ENCODE assay signal across 2 fruit fly cellular contexts in the genomic region with DNA sequence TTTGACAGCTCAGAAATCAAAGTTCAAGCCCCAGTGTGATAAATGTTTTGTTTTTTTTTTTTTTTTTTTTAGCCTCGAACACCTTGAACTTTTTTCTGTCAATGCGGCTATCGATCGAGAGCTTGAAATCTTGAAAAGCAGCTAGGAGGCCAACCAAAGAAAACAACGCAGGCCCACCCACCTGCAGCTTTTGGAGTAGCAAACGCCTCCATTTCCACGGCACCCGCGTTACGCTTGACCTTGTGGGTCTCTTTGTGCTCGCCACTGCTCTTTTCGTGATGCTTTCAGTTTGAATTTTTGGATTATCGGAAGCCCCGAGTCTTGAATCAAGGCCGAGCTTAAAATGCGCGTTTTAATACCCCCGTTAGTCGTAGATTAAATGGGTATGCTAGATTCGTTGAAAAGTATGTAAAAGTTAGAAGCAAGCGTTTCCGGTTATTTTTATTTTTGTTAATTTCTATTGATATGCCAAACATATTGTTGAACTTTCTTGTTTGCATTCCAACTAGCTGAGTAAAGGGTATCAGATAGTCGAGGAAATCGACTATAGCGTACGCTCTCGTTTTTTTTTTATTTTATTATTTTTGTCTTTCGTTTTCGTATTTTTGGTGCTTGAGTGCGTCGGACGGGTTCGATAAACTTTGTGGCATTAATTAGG.
TF ChIP-seq lines count a peak whose summit lies in the region.

No protein-coding gene starts in this region.

TF ChIP-seq in whole organism, embryonic, 481 proteins besides CTCF, POLR2A, EP300 and RAD21 (continued from another document and continues in another):
- peak; percentile 61 for TF ChIP-seq Vsx1 (GFP tag; optimal IDR thresholded peaks at IDR 0.05; lab: Kevin White, UChicago)
- TF ChIP-seq CG12744 (GFP tag; optimal IDR thresholded peaks at IDR 0.05; lab: Kevin White, UChicago), result no peak
- TF ChIP-seq p53 (GFP tag; optimal IDR thresholded peaks at IDR 0.05; lab: Kevin White, UChicago), result no peak
- TF ChIP-seq knrl (GFP tag; IDR thresholded peaks at IDR 0.05; lab: Robert Waterston, UW; ENCODE audit: partially characterized antibody), result no peak
- TF ChIP-seq CG33557 (GFP tag; optimal IDR thresholded peaks at IDR 0.05; lab: Kevin White, UChicago), result no peak
- peak in 1 of 2 experiments; percentile 4 for TF ChIP-seq crp (GFP tag; optimal IDR thresholded peaks at IDR 0.05; lab: Kevin White, UChicago)
- TF ChIP-seq CG10431 (GFP tag; optimal IDR thresholded peaks at IDR 0.05; lab: Kevin White, UChicago), result no peak
- TF ChIP-seq CG12659 (GFP tag; optimal IDR thresholded peaks at IDR 0.05; lab: Kevin White, UChicago), result peak; percentile 82
- peak; percentile 47 for TF ChIP-seq fd96Cb (tag; optimal IDR thresholded peaks at IDR 0.05; lab: Kevin White, UChicago)
- peak; percentile 80 for TF ChIP-seq CoRest (tag; optimal IDR thresholded peaks at IDR 0.05; lab: Kevin White, UChicago)
- peak; percentile 62; the same call in 1 of the 2 replicates for TF ChIP-seq CG32767 (GFP tag; IDR thresholded peaks at IDR 0.05; lab: Robert Waterston, UW)
- no peak for TF ChIP-seq TFAM (GFP tag; optimal IDR thresholded peaks at IDR 0.05; lab: Kevin White, UChicago)
- peak; percentile 19 for TF ChIP-seq jumu (GFP tag; optimal IDR thresholded peaks at IDR 0.05; lab: Kevin White, UChicago)
- TF ChIP-seq lab (GFP tag; optimal IDR thresholded peaks at IDR 0.05; lab: Kevin White, UChicago), result peak; percentile 69
- TF ChIP-seq ttk (GFP tag; IDR thresholded peaks at IDR 0.05; lab: Robert Waterston, UW), result peak; percentile 68
- TF ChIP-seq CG1647 (GFP tag; optimal IDR thresholded peaks at IDR 0.05; lab: Kevin White, UChicago), result no peak
- no peak for TF ChIP-seq CG8290 (GFP tag; optimal IDR thresholded peaks at IDR 0.05; lab: Kevin White, UChicago)
- no peak for TF ChIP-seq CG8290 (tag; optimal IDR thresholded peaks at IDR 0.05; lab: Kevin White, UChicago)
- TF ChIP-seq CG3065 (GFP tag; optimal IDR thresholded peaks at IDR 0.05; lab: Kevin White, UChicago), result no peak
- peak; percentile 43; the same call in 1 of the 2 replicates for TF ChIP-seq Drgx (GFP tag; IDR thresholded peaks at IDR 0.05; lab: Robert Waterston, UW)
- TF ChIP-seq Ada2b (GFP tag; IDR thresholded peaks at IDR 0.05; lab: Robert Waterston, UW), result peak; percentile 85
- TF ChIP-seq gcm (GFP tag; optimal IDR thresholded peaks at IDR 0.05; lab: Kevin White, UChicago), result peak; percentile 70
- peak; percentile 29 for TF ChIP-seq kay (GFP tag; optimal IDR thresholded peaks at IDR 0.05; lab: Kevin White, UChicago)
- no peak for TF ChIP-seq CG34224 (GFP tag; IDR thresholded peaks at IDR 0.05; lab: Robert Waterston, UW; ENCODE audit: partially characterized antibody)
- no peak for TF ChIP-seq crc (GFP tag; optimal IDR thresholded peaks at IDR 0.05; lab: Kevin White, UChicago)
- peak in 1 of 2 experiments; percentile 53 for TF ChIP-seq Hr78 (GFP tag; optimal IDR thresholded peaks at IDR 0.05; lab: Kevin White, UChicago)
- TF ChIP-seq ac (GFP tag; optimal IDR thresholded peaks at IDR 0.05; lab: Kevin White, UChicago), result no peak
- peak; percentile 88 for TF ChIP-seq gem (tag; optimal IDR thresholded peaks at IDR 0.05; lab: Kevin White, UChicago)
- peak; percentile 54 for TF ChIP-seq CG1602 (GFP tag; optimal IDR thresholded peaks at IDR 0.05; lab: Kevin White, UChicago)
- no peak for TF ChIP-seq NK7.1 (GFP tag; optimal IDR thresholded peaks at IDR 0.05; lab: Kevin White, UChicago)
- TF ChIP-seq Hand (GFP tag; optimal IDR thresholded peaks at IDR 0.05; lab: Kevin White, UChicago), result no peak
- peak; percentile 36 for TF ChIP-seq CG10979 (tag; optimal IDR thresholded peaks at IDR 0.05; lab: Kevin White, UChicago)
- TF ChIP-seq Tbp (GFP tag; optimal IDR thresholded peaks at IDR 0.05; lab: Kevin White, UChicago), result no peak
- TF ChIP-seq sr (GFP tag; IDR thresholded peaks at IDR 0.05; lab: Robert Waterston, UW), result peak; percentile 43; the same call in 2 of the 3 replicates
- TF ChIP-seq her (GFP tag; optimal IDR thresholded peaks at IDR 0.05; lab: Kevin White, UChicago), result no peak
- TF ChIP-seq CG8089 (GFP tag; optimal IDR thresholded peaks at IDR 0.05; lab: Kevin White, UChicago), result no peak
- peak; percentile 66 for TF ChIP-seq CG1529 (GFP tag; optimal IDR thresholded peaks at IDR 0.05; lab: Kevin White, UChicago)
- peak; percentile 21 for TF ChIP-seq CG5245 (GFP tag; optimal IDR thresholded peaks at IDR 0.05; lab: Kevin White, UChicago)
- peak; percentile 26 for TF ChIP-seq tup (GFP tag; optimal IDR thresholded peaks at IDR 0.05; lab: Kevin White, UChicago)
- peak in 1 of 2 experiments; percentile 36 for TF ChIP-seq eve (GFP tag; optimal IDR thresholded peaks at IDR 0.05; lab: Kevin White, UChicago)
- no peak for TF ChIP-seq Doc2 (GFP tag; IDR thresholded peaks at IDR 0.05; lab: Robert Waterston, UW)
- no peak for TF ChIP-seq hth (optimal IDR thresholded peaks at IDR 0.05; lab: Kevin White, UChicago)
- no peak for TF ChIP-seq ERR (GFP tag; optimal IDR thresholded peaks at IDR 0.05; lab: Kevin White, UChicago)
- TF ChIP-seq CG34422 (GFP tag; IDR thresholded peaks at IDR 0.05; lab: Robert Waterston, UW), result peak; percentile 77
- TF ChIP-seq CG17912 (GFP tag; optimal IDR thresholded peaks at IDR 0.05; lab: Kevin White, UChicago), result no peak
- peak; percentile 56 for TF ChIP-seq CG9932 (GFP tag; IDR thresholded peaks at IDR 0.05; lab: Robert Waterston, UW)
- no peak for TF ChIP-seq eyg (GFP tag; optimal IDR thresholded peaks at IDR 0.05; lab: Kevin White, UChicago)
- peak; percentile 35 for TF ChIP-seq NfI (GFP tag; optimal IDR thresholded peaks at IDR 0.05; lab: Kevin White, UChicago)
- peak in 1 of 2 experiments; percentile 78 for TF ChIP-seq bsh (GFP tag; optimal IDR thresholded peaks at IDR 0.05; lab: Kevin White, UChicago)
- peak; percentile 72; the same call in 1 of the 3 replicates for TF ChIP-seq gce (GFP tag; IDR thresholded peaks at IDR 0.05; lab: Robert Waterston, UW)
- peak; percentile 84 for TF ChIP-seq Ptx1 (GFP tag; IDR thresholded peaks at IDR 0.05; lab: Robert Waterston, UW)
- TF ChIP-seq CG12391 (tag; optimal IDR thresholded peaks at IDR 0.05; lab: Kevin White, UChicago), result peak; percentile 79
- TF ChIP-seq ken (GFP tag; IDR thresholded peaks at IDR 0.05; lab: Robert Waterston, UW), result peak; percentile 73; the same call in 2 of the 3 replicates
- TF ChIP-seq wor (GFP tag; IDR thresholded peaks at IDR 0.05; lab: Robert Waterston, UW), result peak; percentile 70
- TF ChIP-seq CG8388 (GFP tag; optimal IDR thresholded peaks at IDR 0.05; lab: Kevin White, UChicago), result peak; percentile 80
- no peak for TF ChIP-seq CG15011 (GFP tag; optimal IDR thresholded peaks at IDR 0.05; lab: Kevin White, UChicago)
- TF ChIP-seq CG16863 (GFP tag; optimal IDR thresholded peaks at IDR 0.05; lab: Kevin White, UChicago), result peak; percentile 44
- TF ChIP-seq usp (GFP tag; optimal IDR thresholded peaks at IDR 0.05; lab: Kevin White, UChicago), result no peak
- peak; percentile 80 for TF ChIP-seq unpg (GFP tag; optimal IDR thresholded peaks at IDR 0.05; lab: Kevin White, UChicago)
- no peak for TF ChIP-seq Lim3 (GFP tag; IDR thresholded peaks at IDR 0.05; lab: Robert Waterston, UW)
- TF ChIP-seq vnd (GFP tag; IDR thresholded peaks at IDR 0.05; lab: Robert Waterston, UW; ENCODE audit: partially characterized antibody), result no peak

TF ChIP-seq in whole organism, wandering third instar larva, 38 proteins besides CTCF, POLR2A, EP300 and RAD21 (continued from another document):
- TF ChIP-seq dmrt93B (GFP tag; optimal IDR thresholded peaks at IDR 0.05; lab: Kevin White, UChicago), result no peak
- TF ChIP-seq sage (GFP tag; optimal IDR thresholded peaks at IDR 0.05; lab: Kevin White, UChicago), result no peak
- TF ChIP-seq usp (GFP tag; optimal IDR thresholded peaks at IDR 0.05; lab: Kevin White, UChicago), result no peak
- TF ChIP-seq Vsx2 (GFP tag; optimal IDR thresholded peaks at IDR 0.05; lab: Kevin White, UChicago; ENCODE audit: partially characterized antibody), result no peak
- no peak for TF ChIP-seq Jra (GFP tag; optimal IDR thresholded peaks at IDR 0.05; lab: Kevin White, UChicago)
TF ChIP-seq in whole organism, wandering third instar larva: peak in this region for 12.
